Worm (Caenorhabditis elegans) whole organism, midembryonic: ENCODE results near the gene rpap-3.

Experiments
- T22C8.4 ChIP-seq: fragments of 200-800 bp; sonication (Bioruptor generic); IDR thresholded peaks from 2 replicates; pipeline ENCODE4 v1.3.6; 2022; ENCODE audit warnings: missing genetic modification characterization, missing compliant biosample characterization
- cog-1 ChIP-seq: sonication (generic microtip); optimal IDR thresholded peaks from 2 replicates; lab custom pipeline; 2016; ENCODE audit warnings: missing genetic modification characterization, missing compliant biosample characterization
- flt-1 ChIP-seq: fragments of 200-800 bp; sonication (Bioruptor generic); IDR thresholded peaks from 2 replicates; pipeline ENCODE4 v1.3.6; 2022; ENCODE audit warnings: missing genetic modification characterization, missing compliant biosample characterization
- klf-2 ChIP-seq: fragments of 200-800 bp; sonication (Bioruptor generic); conservative IDR thresholded peaks from 2 replicates; pipeline ENCODE4 v1.3.6; 2022; ENCODE audit warnings: missing genetic modification reagents, missing genetic modification characterization, missing compliant biosample characterization
- med-1 ChIP-seq: sonication (generic microtip); optimal IDR thresholded peaks from 2 replicates; lab custom pipeline; 2017; ENCODE audit warnings: missing genetic modification characterization, mild to moderate bottlenecking, missing compliant biosample characterization, antibody characterized with exemption, missing genetic modification reagents; ENCODE audit not compliant: insufficient read depth
- ref-1 ChIP-seq: fragments of 200-800 bp; sonication (Bioruptor generic); conservative IDR thresholded peaks from 2 replicates; pipeline ENCODE4 v1.3.6; 2022; ENCODE audit warnings: missing genetic modification reagents, missing genetic modification characterization, missing compliant biosample characterization
- tab-1 ChIP-seq: fragments of 200-800 bp; sonication (Bioruptor generic); IDR thresholded peaks from 2 replicates; pipeline ENCODE4 v1.3.6; 2022; ENCODE audit warnings: missing genetic modification characterization, missing compliant biosample characterization
- ztf-23 ChIP-seq: fragments of 200-800 bp; sonication (Bioruptor generic); IDR thresholded peaks from 2 replicates; pipeline ENCODE4 v1.3.6; 2022; ENCODE audit warnings: missing genetic modification reagents, missing genetic modification characterization, missing compliant biosample characterization
- ztf-29 ChIP-seq: fragments of 200-800 bp; sonication (Bioruptor generic); IDR thresholded peaks from 2 replicates; pipeline ENCODE4 v1.3.6; 2022; ENCODE audit warnings: missing genetic modification reagents, missing genetic modification characterization, missing compliant biosample characterization

The rpap-3 gene

ce11 chrIV:7728402-7728963 is 50.3 kb downstream of the rpap-3 start, which contains the start of gene sucg-1:
TSS of gene sucg-1 (plus strand) at chrIV:7728913.
- TF ChIP-seq tab-1 (GFP tag; lab: Robert Waterston, UW): no peak
- TF ChIP-seq flt-1 (GFP tag; lab: Robert Waterston, UW): no peak
- no peak for TF ChIP-seq ref-1 (GFP tag; lab: Robert Waterston, UW)
- no peak for TF ChIP-seq klf-2 (GFP tag; lab: Robert Waterston, UW)
- TF ChIP-seq cog-1: no peak
- TF ChIP-seq T22C8.4 (GFP tag; lab: Robert Waterston, UW): no peak
- TF ChIP-seq med-1: no peak
- no peak for TF ChIP-seq ztf-29 (GFP tag; lab: Robert Waterston, UW)
- no peak for TF ChIP-seq ztf-23 (GFP tag; lab: Robert Waterston, UW)
